Worm (Caenorhabditis elegans): ENCODE results near the gene dmsr-7.

The dmsr-7 gene

ce11 chrV:5403938-5404337 is 1.2 kb upstream of the dmsr-7 start:
- TF ChIP-seq unc-55 (GFP tag; optimal IDR thresholded peaks at IDR 0.05) (no peak), unc-42 (tag; optimal IDR thresholded peaks at IDR 0.05) (peak; percentile 26), unc-3 (GFP tag; conservative IDR thresholded peaks at IDR 0.05) (peak; percentile 83), unc-3 (tag; optimal IDR thresholded peaks at IDR 0.05) (peak; percentile 84), ceh-6 (GFP tag; optimal IDR thresholded peaks at IDR 0.05) (no peak)

ce11 chrV:5408223-5408622 is 3.1 kb downstream of the dmsr-7 start, which contains the start of gene C25A6.1:
Gene C25A6.1 (plus strand): TSS chrV:5408523.
- TF ChIP-seq pqm-1 (tag; optimal IDR thresholded peaks at IDR 0.05): no peak
- TF ChIP-seq dve-1 (tag; optimal IDR thresholded peaks at IDR 0.05): no peak
- TF ChIP-seq C38D4.7 (GFP tag; optimal IDR thresholded peaks at IDR 0.05): no peak
- TF ChIP-seq ama-1 (optimal IDR thresholded peaks at IDR 0.05): no peak
- TF ChIP-seq nfya-1 (tag; optimal IDR thresholded peaks at IDR 0.05): no peak
- TF ChIP-seq fkh-10 (GFP tag; optimal IDR thresholded peaks at IDR 0.05): no peak
- TF ChIP-seq madf-2 (tag; optimal IDR thresholded peaks at IDR 0.05): no peak
- TF ChIP-seq syd-9 (tag; optimal IDR thresholded peaks at IDR 0.05): no peak
- no peak for TF ChIP-seq pat-9 (tag; optimal IDR thresholded peaks at IDR 0.05)
- TF ChIP-seq dmd-4 (tag; optimal IDR thresholded peaks at IDR 0.05; ENCODE audit: borderline replicate concordance): no peak
- TF ChIP-seq unc-3 (GFP tag; conservative IDR thresholded peaks at IDR 0.05): no peak
- TF ChIP-seq unc-3 (tag; optimal IDR thresholded peaks at IDR 0.05): no peak
- no peak for TF ChIP-seq fax-1 (tag; optimal IDR thresholded peaks at IDR 0.05)
- no peak for TF ChIP-seq F13H6.1 (tag; optimal IDR thresholded peaks at IDR 0.05)
- TF ChIP-seq ceh-22 (tag; optimal IDR thresholded peaks at IDR 0.05): no peak
- no peak for TF ChIP-seq hlh-6 (tag; optimal IDR thresholded peaks at IDR 0.05)

- TF ChIP-seq ceh-48 (tag; optimal IDR thresholded peaks at IDR 0.05): no peak
- TF ChIP-seq unc-55 (GFP tag; optimal IDR thresholded peaks at IDR 0.05): peak; percentile 94
Observed at ce11 chrV:5408921-5409320, 3.8 kb downstream of the dmsr-7 start.

- no peak for TF ChIP-seq ceh-48 (tag; optimal IDR thresholded peaks at IDR 0.05)
- no peak for TF ChIP-seq fkh-6 (tag; optimal IDR thresholded peaks at IDR 0.05)
- TF ChIP-seq elt-2 (tag; optimal IDR thresholded peaks at IDR 0.05): no peak
- no peak for TF ChIP-seq hlh-6 (tag; optimal IDR thresholded peaks at IDR 0.05)
- no peak for TF ChIP-seq pha-2 (tag; optimal IDR thresholded peaks at IDR 0.05)
- TF ChIP-seq ref-2 (tag; optimal IDR thresholded peaks at IDR 0.05): no peak
- no peak for TF ChIP-seq K02D7.2 (tag; optimal IDR thresholded peaks at IDR 0.05)
- TF ChIP-seq unc-86 (tag; optimal IDR thresholded peaks at IDR 0.05): no peak
- TF ChIP-seq sdc-2 (tag; optimal IDR thresholded peaks at IDR 0.05): no peak
- TF ChIP-seq fax-1 (tag; optimal IDR thresholded peaks at IDR 0.05): no peak
- TF ChIP-seq ceh-24 (tag; optimal IDR thresholded peaks at IDR 0.05): no peak
- TF ChIP-seq ets-4 (tag; optimal IDR thresholded peaks at IDR 0.05): no peak
- no peak for TF ChIP-seq ceh-31 (tag; optimal IDR thresholded peaks at IDR 0.05)
- TF ChIP-seq eyg-1 (tag; optimal IDR thresholded peaks at IDR 0.05): no peak
- TF ChIP-seq zip-5 (tag; optimal IDR thresholded peaks at IDR 0.05): no peak
Observed at ce11 chrV:5410679-5411078, 5.5 kb downstream of the dmsr-7 start, which contains the start of gene F08F3.4. Gene F08F3.4 (plus strand): TSS chrV:5410955.

- TF ChIP-seq hlh-8 (tag; optimal IDR thresholded peaks at IDR 0.05): no peak
Observed at ce11 chrV:5412808-5413405, 7.8 kb downstream of the dmsr-7 start, which contains the start of gene F08F3.10. Gene F08F3.10 (plus strand): TSS chrV:5413355.

ce11 chrV:5419915-5420314 is 14.8 kb downstream of the dmsr-7 start, which contains the start of gene F08F3.6:
Gene F08F3.6 (minus strand): TSS chrV:5420067.
- TF ChIP-seq ama-1 (optimal IDR thresholded peaks at IDR 0.05): no peak
- no peak for TF ChIP-seq hlh-30 (tag; optimal IDR thresholded peaks at IDR 0.05; ENCODE audit: insufficient read depth)
- no peak for TF ChIP-seq unc-3 (GFP tag; conservative IDR thresholded peaks at IDR 0.05)
- TF ChIP-seq unc-3 (tag; optimal IDR thresholded peaks at IDR 0.05): no peak
- TF ChIP-seq T23F11.4 (GFP tag; optimal IDR thresholded peaks at IDR 0.05): no peak
- no peak for TF ChIP-seq ceh-2 (tag; optimal IDR thresholded peaks at IDR 0.05)
- no peak for TF ChIP-seq ttx-3 (tag; optimal IDR thresholded peaks at IDR 0.05)
- TF ChIP-seq unc-42 (tag; optimal IDR thresholded peaks at IDR 0.05): no peak
- no peak for TF ChIP-seq tbx-7 (tag; optimal IDR thresholded peaks at IDR 0.05)
- no peak for TF ChIP-seq ceh-18 (tag; optimal IDR thresholded peaks at IDR 0.05)
- TF ChIP-seq hlh-8 (tag; optimal IDR thresholded peaks at IDR 0.05): no peak

All from whole organism, late embryonic.